Fruit fly (Drosophila melanogaster) whole organism, embryonic: ENCODE measurements around the gene Atx2.

Experiments
- Ada2b ChIP-seq: fragments of 200-800 bp; sonication (Bioruptor generic); IDR thresholded peaks from 2 replicates; pipeline ENCODE4 v1.3.6; 2022; ENCODE audit warnings: missing biosample characterization, missing genetic modification characterization
- Asciz ChIP-seq: fragments of 200-800 bp; sonication (Bioruptor generic); optimal IDR thresholded peaks from 2 replicates; lab custom pipeline; 2017; ENCODE audit warnings: missing biosample characterization, mild to moderate bottlenecking, missing genetic modification characterization, missing genetic modification reagents
- CG10979 ChIP-seq: fragments of 200-800 bp; sonication (Bioruptor generic); optimal IDR thresholded peaks from 2 replicates; lab custom pipeline; 2018; ENCODE audit warnings: missing biosample characterization, mild to moderate bottlenecking, missing genetic modification characterization, moderate library complexity
- CG11398 ChIP-seq: fragments of 200-800 bp; sonication (Bioruptor generic); optimal IDR thresholded peaks from 2 replicates; lab custom pipeline; 2016; ENCODE audit warnings: missing biosample characterization, missing genetic modification characterization
- CG11696 ChIP-seq: fragments of 200-800 bp; sonication (Bioruptor generic); IDR thresholded peaks from 2 replicates; pipeline ENCODE4 v1.3.6; 2022; ENCODE audit warnings: missing biosample characterization, missing genetic modification characterization
- CG12155 ChIP-seq: fragments of 200-800 bp; sonication (Bioruptor generic); optimal IDR thresholded peaks from 3 replicates; lab custom pipeline; 2016; ENCODE audit warnings: missing biosample characterization, missing genetic modification characterization
- CG12299 ChIP-seq: fragments of 200-800 bp; sonication (Bioruptor generic); optimal IDR thresholded peaks from 2 replicates; lab custom pipeline; 2018; ENCODE audit warnings: missing biosample characterization, mild to moderate bottlenecking, missing genetic modification characterization
- CG12659 ChIP-seq: fragments of 200-800 bp; sonication (Bioruptor generic); optimal IDR thresholded peaks from 3 replicates; lab custom pipeline; 2017; ENCODE audit warnings: mild to moderate bottlenecking, missing biosample characterization, missing genetic modification reagents, missing genetic modification characterization
- CG13287 ChIP-seq: fragments of 200-800 bp; sonication (Bioruptor generic); IDR thresholded peaks from 2 replicates; pipeline ENCODE4 v1.3.6; 2022; ENCODE audit warnings: missing biosample characterization, missing genetic modification characterization; ENCODE audit not compliant: partially characterized antibody
- CG13424 ChIP-seq: fragments of 200-800 bp; sonication (Bioruptor generic); optimal IDR thresholded peaks from 2 replicates; lab custom pipeline; 2019; ENCODE audit warnings: missing biosample characterization, mild to moderate bottlenecking, missing genetic modification characterization, moderate library complexity
- CG14441 ChIP-seq: fragments of 200-800 bp; sonication (Bioruptor generic); IDR thresholded peaks from 2 replicates; pipeline ENCODE4 v1.3.6; 2022; ENCODE audit warnings: missing biosample characterization, missing genetic modification characterization
- CG15269 ChIP-seq: fragments of 200-800 bp; sonication (Bioruptor generic); optimal IDR thresholded peaks from 2 replicates; lab custom pipeline; 2018; ENCODE audit warnings: missing biosample characterization, mild to moderate bottlenecking, missing genetic modification characterization, moderate library complexity
- CG1602 ChIP-seq: fragments of 200-800 bp; sonication (Bioruptor generic); optimal IDR thresholded peaks from 3 replicates; lab custom pipeline; 2016; ENCODE audit warnings: missing biosample characterization, missing genetic modification characterization
- CG16813 ChIP-seq: fragments of 200-800 bp; sonication (Bioruptor generic); IDR thresholded peaks from 3 replicates; pipeline ENCODE4 v1.3.6; 2022; ENCODE audit warnings: missing biosample characterization, missing genetic modification characterization; ENCODE audit not compliant: partially characterized antibody
- CG17829 ChIP-seq: fragments of 200-800 bp; optimal IDR thresholded peaks from 2 replicates; lab custom pipeline; 2019; ENCODE audit warnings: missing biosample characterization, mild to moderate bottlenecking, missing genetic modification characterization, moderate library complexity
- CG18476 ChIP-seq: fragments of 200-800 bp; sonication (Bioruptor generic); optimal IDR thresholded peaks from 2 replicates; lab custom pipeline; 2016; ENCODE audit warnings: missing biosample characterization, mild to moderate bottlenecking, missing genetic modification characterization
- CG18599 ChIP-seq: fragments of 200-800 bp; sonication (Bioruptor generic); optimal IDR thresholded peaks from 3 replicates; lab custom pipeline; 2017; ENCODE audit warnings: missing biosample characterization, missing genetic modification characterization, mild to moderate bottlenecking, moderate library complexity, missing genetic modification reagents
- CG2199 ChIP-seq: fragments of 200-800 bp; sonication (Bioruptor generic); IDR thresholded peaks from 3 replicates; pipeline ENCODE4 v1.3.6; 2022; ENCODE audit warnings: missing biosample characterization, missing genetic modification characterization
- CG32772 ChIP-seq: fragments of 200-800 bp; sonication (Bioruptor generic); IDR thresholded peaks from 2 replicates; pipeline ENCODE4 v1.3.6; 2022; ENCODE audit warnings: missing biosample characterization, missing genetic modification characterization
- CG4854 ChIP-seq: fragments of 200-800 bp; sonication (Bioruptor generic); optimal IDR thresholded peaks from 2 replicates; lab custom pipeline; 2016; ENCODE audit warnings: missing biosample characterization, missing genetic modification characterization, inconsistent platforms
- CG7271 ChIP-seq: fragments of 200-800 bp; sonication (Bioruptor generic); optimal IDR thresholded peaks from 2 replicates; lab custom pipeline; 2018; ENCODE audit warnings: missing biosample characterization, mild to moderate bottlenecking, missing genetic modification characterization, moderate library complexity
- CG7839 ChIP-seq: fragments of 200-800 bp; sonication (Bioruptor generic); optimal IDR thresholded peaks from 3 replicates; lab custom pipeline; 2018; ENCODE audit warnings: missing biosample characterization, mild to moderate bottlenecking, missing genetic modification characterization, moderate library complexity
- Dip2 ChIP-seq: fragments of 200-800 bp; sonication (Bioruptor generic); IDR thresholded peaks from 2 replicates; pipeline ENCODE4 v1.3.6; 2022; ENCODE audit warnings: missing biosample characterization, missing genetic modification characterization
- Drgx ChIP-seq: fragments of 200-800 bp; sonication (Bioruptor generic); IDR thresholded peaks from 2 replicates; pipeline ENCODE4 v1.3.6; 2022; ENCODE audit warnings: missing biosample characterization, missing genetic modification characterization
- Fer3 ChIP-seq: fragments of 200-800 bp; sonication (Bioruptor generic); optimal IDR thresholded peaks from 2 replicates; lab custom pipeline; 2018; ENCODE audit warnings: missing biosample characterization, mild to moderate bottlenecking, missing genetic modification characterization, moderate library complexity
- Hmx ChIP-seq: fragments of 200-800 bp; sonication (Bioruptor generic); optimal IDR thresholded peaks from 2 replicates; lab custom pipeline; 2016; ENCODE audit warnings: missing biosample characterization, missing genetic modification characterization
- Kr ChIP-seq: fragments of 200-800 bp; sonication (Bioruptor generic); optimal IDR thresholded peaks from 2 replicates; lab custom pipeline; 2017; ENCODE audit warnings: missing biosample characterization, mild to moderate bottlenecking, missing genetic modification characterization
- MTF-1 ChIP-seq: fragments of 200-800 bp; sonication (Bioruptor generic); optimal IDR thresholded peaks from 2 replicates; lab custom pipeline; 2018; ENCODE audit warnings: missing biosample characterization, mild to moderate bottlenecking, missing genetic modification characterization, borderline replicate concordance
- Myb ChIP-seq: fragments of 200-800 bp; sonication (Bioruptor generic); optimal IDR thresholded peaks from 2 replicates; lab custom pipeline; 2016; ENCODE audit warnings: missing biosample characterization, missing genetic modification characterization
- Oaz ChIP-seq: fragments of 200-800 bp; sonication (Bioruptor generic); IDR thresholded peaks from 2 replicates; pipeline ENCODE4 v1.3.6; 2022; ENCODE audit warnings: missing biosample characterization, missing genetic modification characterization
- Xbp1 ChIP-seq: fragments of 200-800 bp; sonication (Bioruptor generic); optimal IDR thresholded peaks from 3 replicates; lab custom pipeline; 2016; ENCODE audit warnings: missing biosample characterization, mild to moderate bottlenecking, missing genetic modification characterization
- al ChIP-seq: fragments of 200-800 bp; sonication (Bioruptor generic); IDR thresholded peaks from 2 replicates; pipeline ENCODE4 v1.3.6; 2022; ENCODE audit warnings: missing biosample characterization, missing genetic modification characterization
- ato ChIP-seq: fragments of 200-800 bp; sonication (Bioruptor generic); IDR thresholded peaks from 2 replicates; pipeline ENCODE4 v1.3.6; 2022; ENCODE audit warnings: missing biosample characterization, missing genetic modification characterization; ENCODE audit not compliant: partially characterized antibody
- dmrt11E ChIP-seq: fragments of 200-800 bp; sonication (Bioruptor generic); optimal IDR thresholded peaks from 3 replicates; lab custom pipeline; 2018; ENCODE audit warnings: missing biosample characterization, mild to moderate bottlenecking, missing genetic modification characterization, moderate library complexity
- dpn ChIP-seq, 2 experiments: fragments of 200-800 bp; sonication (Bioruptor generic); optimal IDR thresholded peaks; 3 replicates each; lab custom pipeline; 2016; ENCODE audit warnings: missing biosample characterization in 2 of 2, missing genetic modification characterization in 2 of 2
- ewg ChIP-seq: fragments of 200-800 bp; sonication (Bioruptor generic); optimal IDR thresholded peaks from 3 replicates; lab custom pipeline; 2017; ENCODE audit warnings: mild to moderate bottlenecking, missing biosample characterization, missing genetic modification reagents, missing genetic modification characterization
- ken ChIP-seq: fragments of 200-800 bp; sonication (Bioruptor generic); IDR thresholded peaks from 3 replicates; pipeline ENCODE4 v1.3.6; 2022; ENCODE audit warnings: missing biosample characterization, missing genetic modification characterization
- knrl ChIP-seq: fragments of 200-800 bp; sonication (Bioruptor generic); IDR thresholded peaks from 3 replicates; pipeline ENCODE4 v1.3.6; 2022; ENCODE audit warnings: missing biosample characterization, missing genetic modification characterization; ENCODE audit not compliant: partially characterized antibody
- pan ChIP-seq, 4 experiments: fragments of >200 bp in 3 of 4; fragments of 200-800 bp in 1 of 4; sonication (Bioruptor generic) in 1 of 4; optimal IDR thresholded peaks in 3 of 4; IDR thresholded peaks in 1 of 4; 2 replicates each; pipeline versions ENCODE4 v1.3.6 to Lab custom; 2017 to 2022; ENCODE audit warnings: missing biosample characterization in 2 of 4, missing genetic modification characterization in 2 of 4, mixed read lengths in 1 of 4
- pb ChIP-seq: fragments of 200-800 bp; sonication (Bioruptor generic); optimal IDR thresholded peaks from 3 replicates; lab custom pipeline; 2016; ENCODE audit warnings: missing biosample characterization, missing genetic modification characterization
- phol ChIP-seq: fragments of 200-800 bp; sonication (Bioruptor generic); optimal IDR thresholded peaks from 3 replicates; lab custom pipeline; 2018; ENCODE audit warnings: missing biosample characterization, mild to moderate bottlenecking, missing genetic modification characterization, moderate library complexity
- ranshi ChIP-seq: fragments of 200-800 bp; sonication (Bioruptor generic); IDR thresholded peaks from 2 replicates; pipeline ENCODE4 v1.3.6; 2022; ENCODE audit warnings: missing biosample characterization, missing genetic modification characterization
- sens ChIP-seq: fragments of 200-800 bp; sonication (Bioruptor generic); peaks from one replicate; lab custom pipeline; 2016; ENCODE audit warnings: missing biosample characterization, missing genetic modification characterization
- seq ChIP-seq: fragments of 200-800 bp; sonication (Bioruptor generic); IDR thresholded peaks from 2 replicates; pipeline ENCODE4 v1.3.6; 2022; ENCODE audit warnings: missing biosample characterization, missing genetic modification characterization
- sim ChIP-seq: fragments of 200-800 bp; sonication (Bioruptor generic); IDR thresholded peaks from 2 replicates; pipeline ENCODE4 v1.3.6; 2022; ENCODE audit warnings: missing biosample characterization, missing genetic modification characterization
- sna ChIP-seq: fragments of 200-800 bp; sonication (Bioruptor generic); IDR thresholded peaks from 2 replicates; pipeline ENCODE4 v1.3.6; 2022; ENCODE audit warnings: missing biosample characterization, missing genetic modification characterization; ENCODE audit not compliant: partially characterized antibody
- unc-4 ChIP-seq: fragments of 200-800 bp; sonication (Bioruptor generic); IDR thresholded peaks from 2 replicates; pipeline ENCODE4 v1.3.6; 2022; ENCODE audit warnings: missing biosample characterization, missing genetic modification characterization; ENCODE audit not compliant: partially characterized antibody
- usp ChIP-seq: fragments of >200 bp; optimal IDR thresholded peaks from 2 replicates; lab custom pipeline; 2017; ENCODE audit warnings: missing biosample characterization, missing genetic modification characterization
- zf30C ChIP-seq: fragments of 200-800 bp; sonication (Bioruptor generic); optimal IDR thresholded peaks from 3 replicates; lab custom pipeline; 2018; ENCODE audit warnings: missing biosample characterization, mild to moderate bottlenecking, missing genetic modification characterization

Gene Atx2

DNA sequence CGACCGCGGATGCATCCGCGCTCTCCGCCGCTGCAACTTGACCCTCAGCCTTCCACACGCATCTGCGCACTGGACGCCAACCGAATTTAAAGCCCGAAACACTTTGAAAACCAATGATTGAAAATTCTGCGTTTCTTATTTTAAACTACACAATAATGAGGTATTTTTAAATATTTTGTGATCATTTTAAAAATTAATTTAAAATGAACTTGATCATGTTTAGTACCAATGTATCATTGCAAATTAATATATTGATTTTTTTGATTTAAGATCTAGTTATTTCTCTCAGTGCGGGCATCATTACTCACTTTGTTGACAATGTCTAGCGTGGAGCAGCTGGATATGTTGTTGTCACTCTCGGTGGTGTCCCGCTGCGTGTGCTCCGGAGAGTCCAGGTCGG is 41.4 kb upstream of the Atx2 start (continued):
- TF ChIP-seq dmrt11E (tag; lab: Kevin White, UChicago) (peak; percentile 15), CG17829 (peak; percentile 40), CG14441 (GFP tag; lab: Robert Waterston, UW) (peak; percentile 51), CG13424 (tag; lab: Kevin White, UChicago) (peak; percentile 40), CG12155 (no peak), Drgx (GFP tag; lab: Robert Waterston, UW) (peak; percentile 64), dpn (GFP tag; optimal IDR thresholded peaks at IDR 0.05; lab: Kevin White, UChicago) (peak in 1 of 2 experiments; percentile 23), CG18476 (GFP tag; lab: Kevin White, UChicago) (peak; percentile 4), CG7839 (tag; lab: Kevin White, UChicago) (no peak), CG32772 (GFP tag; lab: Robert Waterston, UW) (peak; percentile 42; the same call in 1 of the 2 replicates), phol (tag; lab: Kevin White, UChicago) (peak; percentile 32)

dm6 chr3R:15367477-15367876 is 40.7 kb upstream of the Atx2 start, which contains the start of gene CG34404:
Gene CG34404, minus strand, starts transcription at chr3R:15367665.
- no peak for TF ChIP-seq zf30C (GFP tag; lab: Kevin White, UChicago)
- no peak for TF ChIP-seq pb (GFP tag; lab: Kevin White, UChicago)
- TF ChIP-seq sna, result no peak
- no peak for TF ChIP-seq CG2199 (GFP tag; lab: Robert Waterston, UW)
- peak; percentile 62 for TF ChIP-seq CG13287 (GFP tag; lab: Robert Waterston, UW)
- no peak for TF ChIP-seq usp
- no peak for TF ChIP-seq CG18599 (GFP tag; lab: Kevin White, UChicago)
- TF ChIP-seq Ada2b (GFP tag; lab: Robert Waterston, UW), result no peak
- TF ChIP-seq Kr, result no peak
- no peak for TF ChIP-seq al (GFP tag; lab: Robert Waterston, UW)
- TF ChIP-seq CG12299 (tag; lab: Kevin White, UChicago), result no peak
- no peak for TF ChIP-seq CG7271
- no peak for TF ChIP-seq CG15269
- no peak for TF ChIP-seq sim (GFP tag; lab: Robert Waterston, UW)
- 0 out of 3 replicates have a peak, but pooled peaks have one; percentile 25 for TF ChIP-seq ken (GFP tag; lab: Robert Waterston, UW)
- no peak for TF ChIP-seq CG11398 (GFP tag; lab: Kevin White, UChicago)
- TF ChIP-seq seq (GFP tag; lab: Robert Waterston, UW), result no peak
- TF ChIP-seq Xbp1 (GFP tag; lab: Kevin White, UChicago), result no peak
- no peak for TF ChIP-seq MTF-1
- no peak for TF ChIP-seq CG10979 (tag; lab: Kevin White, UChicago)
- TF ChIP-seq ato (GFP tag; lab: Robert Waterston, UW), result peak; percentile 17; the same call in 1 of the 2 replicates
- TF ChIP-seq unc-4 (GFP tag; lab: Robert Waterston, UW), result 0 out of 2 replicates have a peak, but pooled peaks have one; percentile 24
- TF ChIP-seq ewg, result no peak
- no peak for TF ChIP-seq Oaz (GFP tag; lab: Robert Waterston, UW)
- TF ChIP-seq CG11696 (GFP tag; lab: Robert Waterston, UW), result no peak
- TF ChIP-seq CG16813 (GFP tag; lab: Robert Waterston, UW), result 0 out of 3 replicates have a peak, but pooled peaks have one; percentile 26
- no peak for TF ChIP-seq CG12659 (GFP tag; lab: Kevin White, UChicago)
- TF ChIP-seq Fer3 (tag; lab: Kevin White, UChicago), result no peak
- TF ChIP-seq CG4854 (GFP tag; lab: Kevin White, UChicago), result no peak
- peak; percentile 62 for TF ChIP-seq sens (GFP tag; lab: Kevin White, UChicago)
- no peak for TF ChIP-seq pan (optimal IDR thresholded peaks at IDR 0.05; lab: Kevin White, UChicago)
- TF ChIP-seq pan (GFP tag; optimal IDR thresholded peaks at IDR 0.05 in 1 of 2, IDR thresholded peaks at IDR 0.05 in 1 of 2), result no peak
- no peak for TF ChIP-seq Hmx (GFP tag; lab: Kevin White, UChicago)
- TF ChIP-seq knrl (GFP tag; lab: Robert Waterston, UW), result no peak
- no peak for TF ChIP-seq ranshi (GFP tag; lab: Robert Waterston, UW)
- no peak for TF ChIP-seq Myb (GFP tag; lab: Kevin White, UChicago)
- TF ChIP-seq CG1602, result no peak
- TF ChIP-seq Asciz (GFP tag; lab: Kevin White, UChicago), result no peak
- TF ChIP-seq Dip2 (GFP tag; lab: Robert Waterston, UW), result no peak
